Fruit fly (Drosophila melanogaster) whole organism, embryonic: ENCODE data around the gene Sec5.
A peak's percentile ranks its signal among the peaks of the same experiment; 100 is the strongest.

ENCODE experiments used
- Asciz ChIP-seq: fragments of 200-800 bp; sonication (Bioruptor generic); optimal IDR thresholded peaks from 2 replicates; lab custom pipeline; 2017; ENCODE audit warnings: missing biosample characterization, mild to moderate bottlenecking, missing genetic modification characterization, missing genetic modification reagents
- B-H1 ChIP-seq: fragments of 200-800 bp; sonication (Bioruptor generic); IDR thresholded peaks from 3 replicates; pipeline ENCODE4 v1.3.6; 2022; ENCODE audit warnings: missing biosample characterization, missing genetic modification characterization
- Bdp1 ChIP-seq: fragments of 200-800 bp; sonication (Bioruptor generic); optimal IDR thresholded peaks from 3 replicates; lab custom pipeline; 2016; ENCODE audit warnings: missing biosample characterization, missing genetic modification characterization
- Bgb ChIP-seq: fragments of 200-800 bp; sonication (Bioruptor generic); IDR thresholded peaks from 2 replicates; pipeline ENCODE4 v1.3.6; 2022; ENCODE audit warnings: missing biosample characterization, missing genetic modification characterization; ENCODE audit not compliant: partially characterized antibody
- BtbVII ChIP-seq: fragments of 200-800 bp; sonication (Bioruptor generic); optimal IDR thresholded peaks from 3 replicates; lab custom pipeline; 2017; ENCODE audit warnings: missing biosample characterization, mild to moderate bottlenecking, missing genetic modification characterization
- CG1024 ChIP-seq: fragments of 200-800 bp; sonication (Bioruptor generic); IDR thresholded peaks from 2 replicates; pipeline ENCODE4 v1.3.6; 2022; ENCODE audit warnings: missing biosample characterization, missing genetic modification characterization
- CG10565 ChIP-seq: fragments of 200-800 bp; sonication (Bioruptor generic); optimal IDR thresholded peaks from 3 replicates; lab custom pipeline; 2016; ENCODE audit warnings: missing biosample characterization, mild to moderate bottlenecking, missing genetic modification characterization
- CG12236 ChIP-seq: fragments of 200-800 bp; sonication (Bioruptor generic); optimal IDR thresholded peaks from 2 replicates; lab custom pipeline; 2016; ENCODE audit warnings: missing biosample characterization, missing genetic modification characterization
- CG15011 ChIP-seq: fragments of 200-800 bp; sonication (Bioruptor generic); optimal IDR thresholded peaks from 3 replicates; lab custom pipeline; 2018; ENCODE audit warnings: missing biosample characterization, mild to moderate bottlenecking, missing genetic modification characterization
- CG15601 ChIP-seq: fragments of 200-800 bp; sonication (Bioruptor generic); optimal IDR thresholded peaks from 3 replicates; lab custom pipeline; 2019; ENCODE audit warnings: missing biosample characterization, mild to moderate bottlenecking, missing genetic modification characterization, moderate library complexity
- CG17328 ChIP-seq: fragments of 200-800 bp; sonication (Bioruptor generic); IDR thresholded peaks from 2 replicates; pipeline ENCODE4 v1.3.6; 2022; ENCODE audit warnings: missing biosample characterization, missing genetic modification characterization
- CG17802 ChIP-seq: fragments of 200-800 bp; sonication (Bioruptor generic); optimal IDR thresholded peaks from 2 replicates; lab custom pipeline; 2018; ENCODE audit warnings: missing biosample characterization, mild to moderate bottlenecking, missing genetic modification characterization, moderate library complexity
- CG18764 ChIP-seq: fragments of 200-800 bp; sonication (Bioruptor generic); optimal IDR thresholded peaks from 3 replicates; lab custom pipeline; 2016; ENCODE audit warnings: missing biosample characterization, missing genetic modification characterization
- CG2116 ChIP-seq: fragments of 200-800 bp; sonication (Bioruptor generic); optimal IDR thresholded peaks from 3 replicates; lab custom pipeline; 2018; ENCODE audit warnings: missing biosample characterization, mild to moderate bottlenecking, missing genetic modification characterization
- CG2875 ChIP-seq: fragments of 200-800 bp; sonication (Bioruptor generic); optimal IDR thresholded peaks from 2 replicates; lab custom pipeline; 2017; ENCODE audit warnings: missing biosample characterization, mild to moderate bottlenecking, missing genetic modification characterization, missing genetic modification reagents
- CG3163 ChIP-seq: fragments of 200-800 bp; sonication (Bioruptor generic); optimal IDR thresholded peaks from 3 replicates; lab custom pipeline; 2016; ENCODE audit warnings: missing biosample characterization, missing genetic modification characterization
- CG3838 ChIP-seq: fragments of 200-800 bp; sonication (Bioruptor generic); optimal IDR thresholded peaks from 3 replicates; lab custom pipeline; 2016; ENCODE audit warnings: missing biosample characterization, missing genetic modification characterization
- CG5180 ChIP-seq: fragments of 200-800 bp; sonication (Bioruptor generic); optimal IDR thresholded peaks from 3 replicates; lab custom pipeline; 2017; ENCODE audit warnings: missing biosample characterization, missing genetic modification characterization, mild to moderate bottlenecking, moderate library complexity, missing genetic modification reagents
- CG6175 ChIP-seq: fragments of 200-800 bp; sonication (Bioruptor generic); IDR thresholded peaks from 3 replicates; pipeline ENCODE4 v1.3.6; 2022; ENCODE audit warnings: missing biosample characterization, missing genetic modification characterization
- CG6683 ChIP-seq: fragments of 200-800 bp; sonication (Bioruptor generic); optimal IDR thresholded peaks from 2 replicates; lab custom pipeline; 2017; ENCODE audit warnings: missing biosample characterization, mild to moderate bottlenecking, missing genetic modification characterization, missing genetic modification reagents
- CG6765 ChIP-seq: fragments of 200-800 bp; sonication (Bioruptor generic); optimal IDR thresholded peaks from 3 replicates; lab custom pipeline; 2017; ENCODE audit warnings: missing biosample characterization, mild to moderate bottlenecking, missing genetic modification characterization
- CG6791 ChIP-seq: fragments of 200-800 bp; sonication (Bioruptor generic); IDR thresholded peaks from 3 replicates; pipeline ENCODE4 v1.3.6; 2022; ENCODE audit warnings: missing biosample characterization, missing genetic modification characterization; ENCODE audit not compliant: partially characterized antibody
- CG6813 ChIP-seq: fragments of 200-800 bp; sonication (Bioruptor generic); optimal IDR thresholded peaks from 2 replicates; lab custom pipeline; 2017; ENCODE audit warnings: missing biosample characterization, missing genetic modification characterization, mild to moderate bottlenecking, moderate library complexity, missing genetic modification reagents
- CG7372 ChIP-seq: fragments of 200-800 bp; sonication (Bioruptor generic); IDR thresholded peaks from 2 replicates; pipeline ENCODE4 v1.3.6; 2022; ENCODE audit warnings: missing biosample characterization, missing genetic modification characterization
- CG7745 ChIP-seq: fragments of 200-800 bp; sonication (Bioruptor generic); optimal IDR thresholded peaks from 2 replicates; lab custom pipeline; 2018; ENCODE audit warnings: missing biosample characterization, mild to moderate bottlenecking, missing genetic modification characterization, moderate library complexity
- CG7963 ChIP-seq: fragments of 200-800 bp; sonication (Bioruptor generic); IDR thresholded peaks from 3 replicates; pipeline ENCODE4 v1.3.6; 2022; ENCODE audit warnings: missing biosample characterization, missing genetic modification characterization; ENCODE audit not compliant: partially characterized antibody
- CG8765 ChIP-seq: fragments of 200-800 bp; sonication (Bioruptor generic); IDR thresholded peaks from 2 replicates; pipeline ENCODE4 v1.3.6; 2022; ENCODE audit warnings: missing biosample characterization, missing genetic modification characterization
- CG9727 ChIP-seq: fragments of 200-800 bp; sonication (Bioruptor generic); optimal IDR thresholded peaks from 3 replicates; lab custom pipeline; 2017; ENCODE audit warnings: missing biosample characterization, mild to moderate bottlenecking, missing genetic modification characterization
- D19B ChIP-seq: fragments of 200-800 bp; sonication (Bioruptor generic); optimal IDR thresholded peaks from 2 replicates; lab custom pipeline; 2017; ENCODE audit warnings: missing biosample characterization, mild to moderate bottlenecking, missing genetic modification characterization
- ERR ChIP-seq: fragments of 200-800 bp; sonication (Bioruptor generic); optimal IDR thresholded peaks from 2 replicates; lab custom pipeline; 2016; ENCODE audit warnings: missing biosample characterization, missing genetic modification characterization
- HLH3B ChIP-seq: fragments of 200-800 bp; sonication (Bioruptor generic); IDR thresholded peaks from 2 replicates; pipeline ENCODE4 v1.3.6; 2022; ENCODE audit warnings: missing biosample characterization, missing genetic modification characterization
- MESR4 ChIP-seq: fragments of 200-800 bp; sonication (Bioruptor generic); optimal IDR thresholded peaks from 2 replicates; lab custom pipeline; 2018; ENCODE audit warnings: missing biosample characterization, mild to moderate bottlenecking, missing genetic modification characterization, moderate library complexity
- Optix ChIP-seq: fragments of 200-800 bp; sonication (Bioruptor generic); IDR thresholded peaks from 3 replicates; pipeline ENCODE4 v1.3.6; 2022; ENCODE audit warnings: missing biosample characterization, missing genetic modification characterization
- PHDP ChIP-seq: fragments of 200-800 bp; sonication (Bioruptor generic); optimal IDR thresholded peaks from 3 replicates; lab custom pipeline; 2018; ENCODE audit warnings: missing biosample characterization, mild to moderate bottlenecking, missing genetic modification characterization, moderate library complexity
- Ptx1 ChIP-seq: fragments of 200-800 bp; sonication (Bioruptor generic); IDR thresholded peaks from 2 replicates; pipeline ENCODE4 v1.3.6; 2022; ENCODE audit warnings: missing biosample characterization, missing genetic modification characterization
- Sin3A ChIP-seq: fragments of >200 bp; optimal IDR thresholded peaks from 2 replicates; lab custom pipeline; 2018
- Sox102F ChIP-seq: fragments of 200-800 bp; sonication (Bioruptor generic); optimal IDR thresholded peaks from 2 replicates; lab custom pipeline; 2018; ENCODE audit warnings: missing biosample characterization, mild to moderate bottlenecking, missing genetic modification characterization, moderate library complexity
- Tbp ChIP-seq: fragments of >200 bp; optimal IDR thresholded peaks from 2 replicates; lab custom pipeline; 2018; ENCODE audit warnings: missing biosample characterization, missing genetic modification characterization
- ap ChIP-seq: fragments of 200-800 bp; sonication (Bioruptor generic); IDR thresholded peaks from 2 replicates; pipeline ENCODE4 v1.3.6; 2022; ENCODE audit warnings: missing biosample characterization, missing genetic modification characterization
- cato ChIP-seq: fragments of 200-800 bp; sonication (Bioruptor generic); optimal IDR thresholded peaks from 2 replicates; lab custom pipeline; 2016; ENCODE audit warnings: missing biosample characterization, missing genetic modification characterization, borderline replicate concordance
- corto ChIP-seq: fragments of 200-800 bp; sonication (Bioruptor generic); optimal IDR thresholded peaks from 2 replicates; lab custom pipeline; 2016; ENCODE audit warnings: missing biosample characterization, mild to moderate bottlenecking, missing genetic modification characterization, moderate library complexity
- dati ChIP-seq: fragments of 200-800 bp; sonication (Bioruptor generic); IDR thresholded peaks from 2 replicates; pipeline ENCODE4 v1.3.6; 2022; ENCODE audit warnings: missing biosample characterization, missing genetic modification characterization
- ewg ChIP-seq: fragments of 200-800 bp; sonication (Bioruptor generic); optimal IDR thresholded peaks from 3 replicates; lab custom pipeline; 2017; ENCODE audit warnings: mild to moderate bottlenecking, missing biosample characterization, missing genetic modification reagents, missing genetic modification characterization
- hb ChIP-seq: fragments of 200-800 bp; sonication (Bioruptor generic); IDR thresholded peaks from 3 replicates; pipeline ENCODE4 v1.3.6; 2022; ENCODE audit warnings: missing biosample characterization, missing genetic modification characterization; ENCODE audit not compliant: partially characterized antibody
- org-1 ChIP-seq: fragments of 200-800 bp; sonication (Bioruptor generic); optimal IDR thresholded peaks from 2 replicates; lab custom pipeline; 2017; ENCODE audit warnings: missing biosample characterization, missing genetic modification characterization
- otp ChIP-seq: fragments of 200-800 bp; sonication (Bioruptor generic); IDR thresholded peaks from 3 replicates; pipeline ENCODE4, ENCODE4 v1.3.6; 2022; ENCODE audit warnings: missing biosample characterization, missing genetic modification characterization
- trh ChIP-seq: fragments of 200-800 bp; sonication (Bioruptor generic); optimal IDR thresholded peaks from 2 replicates; lab custom pipeline; 2016; ENCODE audit warnings: missing biosample characterization, missing genetic modification characterization
- wdn ChIP-seq: fragments of 200-800 bp; sonication (Bioruptor generic); IDR thresholded peaks from 2 replicates; pipeline ENCODE4 v1.3.6; 2022; ENCODE audit warnings: missing biosample characterization, missing genetic modification characterization
- z ChIP-seq: fragments of 200-800 bp; sonication (Bioruptor generic); IDR thresholded peaks from 3 replicates; pipeline ENCODE4 v1.3.6; 2022; ENCODE audit warnings: missing biosample characterization, missing genetic modification characterization
- zen ChIP-seq: fragments of 200-800 bp; sonication (Bioruptor generic); optimal IDR thresholded peaks from 3 replicates; lab custom pipeline; 2018; ENCODE audit warnings: missing biosample characterization, mild to moderate bottlenecking, missing genetic modification characterization, moderate library complexity

The Sec5 gene

dm6 chr2L:3477057-3477755 lies 20.1 kb downstream of the Sec5 start (continued):
- TF ChIP-seq CG12236 (no peak), zen (tag; lab: Kevin White, UChicago) (no peak), corto (GFP tag; lab: Kevin White, UChicago) (no peak), CG3163 (GFP tag; lab: Kevin White, UChicago) (peak; percentile 5), CG6683 (GFP tag; lab: Kevin White, UChicago) (no peak), CG7372 (no peak), Sox102F (peak; percentile 39), Optix (GFP tag; lab: Robert Waterston, UW) (no peak), CG15601 (tag; lab: Kevin White, UChicago) (no peak), Bgb (GFP tag; lab: Robert Waterston, UW) (peak; percentile 20; the same call in 1 of the 2 replicates), HLH3B (no peak; the same call in 1 of the 2 replicates), otp (GFP tag; lab: Robert Waterston, UW) (no peak), CG18764 (GFP tag; lab: Kevin White, UChicago) (no peak), cato (no peak), ERR (GFP tag; lab: Kevin White, UChicago) (no peak), org-1 (GFP tag; lab: Kevin White, UChicago) (no peak), MESR4 (GFP tag; lab: Kevin White, UChicago) (no peak), BtbVII (GFP tag; lab: Kevin White, UChicago) (no peak), CG8765 (GFP tag; lab: Robert Waterston, UW) (no peak), z (GFP tag; lab: Robert Waterston, UW) (no peak), CG9727 (peak; percentile 58), Tbp (GFP tag; lab: Kevin White, UChicago) (no peak), CG3838 (GFP tag; lab: Kevin White, UChicago) (no peak), dati (no peak), PHDP (tag; lab: Kevin White, UChicago) (peak; percentile 44), ewg (GFP tag; lab: Kevin White, UChicago) (no peak), CG2875 (GFP tag; lab: Kevin White, UChicago) (no peak), D19B (GFP tag; lab: Kevin White, UChicago) (peak; percentile 96), CG6175 (GFP tag; lab: Robert Waterston, UW) (no peak), CG6791 (0 out of 3 replicates have a peak, but pooled peaks have one; percentile 14), CG17802 (no peak), CG6813 (GFP tag; lab: Kevin White, UChicago) (no peak), CG1024 (GFP tag; lab: Robert Waterston, UW) (no peak), Sin3A (lab: Kevin White, UChicago) (no peak), CG10565 (GFP tag; lab: Kevin White, UChicago) (no peak), wdn (no peak), Bdp1 (no peak), CG17328 (no peak), Asciz (GFP tag; lab: Kevin White, UChicago) (no peak), CG5180 (GFP tag; lab: Kevin White, UChicago) (no peak), CG6765 (no peak), CG7963 (GFP tag; lab: Robert Waterston, UW) (no peak), B-H1 (peak; percentile 27; the same call in 1 of the 3 replicates), Ptx1 (GFP tag; lab: Robert Waterston, UW) (peak; percentile 45), trh (GFP tag; lab: Kevin White, UChicago) (no peak), hb (GFP tag; lab: Robert Waterston, UW) (no peak), CG15011 (GFP tag; lab: Kevin White, UChicago) (peak; percentile 11), CG2116 (no peak), ap (GFP tag; lab: Robert Waterston, UW) (no peak), CG7745 (tag; lab: Kevin White, UChicago) (no peak)
